Worm (Caenorhabditis elegans) whole organism, young adult: ENCODE results near the gene H01M10.1.

Experiments
- B0035.1 ChIP-seq: sonication (generic microtip); optimal IDR thresholded peaks from 2 replicates; lab custom pipeline; 2016; ENCODE audit warnings: missing genetic modification characterization, mild to moderate bottlenecking, missing compliant biosample characterization, missing genotype, missing genetic modification reagents
- F10E7.11 ChIP-seq: sonication (generic microtip); optimal IDR thresholded peaks from 2 replicates; lab custom pipeline; 2017; ENCODE audit warnings: mild to moderate bottlenecking, missing genetic modification characterization, moderate library complexity, missing compliant biosample characterization
- F23B12.7 ChIP-seq: sonication (generic microtip); optimal IDR thresholded peaks from 2 replicates; lab custom pipeline; 2017; ENCODE audit warnings: missing genetic modification characterization, mild to moderate bottlenecking, missing compliant biosample characterization, antibody characterized with exemption, moderate library complexity; ENCODE audit not compliant: insufficient read depth
- F33H1.4 ChIP-seq: fragments of 200-800 bp; sonication (Bioruptor generic); IDR thresholded peaks from 2 replicates; pipeline ENCODE4 v1.3.6; 2022; ENCODE audit warnings: missing genetic modification reagents, missing genetic modification characterization, missing compliant biosample characterization
- F52B5.7 ChIP-seq: sonication (generic microtip); optimal IDR thresholded peaks from 2 replicates; lab custom pipeline; 2016; ENCODE audit warnings: mild to moderate bottlenecking, missing genetic modification characterization, missing compliant biosample characterization
- F57A8.1 ChIP-seq: fragments of 200-800 bp; sonication (Bioruptor generic); optimal IDR thresholded peaks from 2 replicates; lab custom pipeline; 2018; ENCODE audit warnings: mild to moderate bottlenecking, missing genetic modification characterization, moderate library complexity, missing compliant biosample characterization
- F57C9.4 ChIP-seq: sonication (generic microtip); optimal IDR thresholded peaks from 2 replicates; lab custom pipeline; 2017; ENCODE audit warnings: mild to moderate bottlenecking, missing genetic modification characterization, missing compliant biosample characterization
- Y53G8AR.9 ChIP-seq: fragments of 200-800 bp; sonication (Bioruptor generic); conservative IDR thresholded peaks from 2 replicates; pipeline ENCODE4 v1.3.6; 2022; ENCODE audit warnings: missing genetic modification reagents, missing genetic modification characterization, missing compliant biosample characterization
- Y56A3A.18 ChIP-seq: fragments of 200-800 bp; sonication (Bioruptor generic); IDR thresholded peaks from 2 replicates; pipeline ENCODE4 v1.3.6; 2022; ENCODE audit warnings: missing genetic modification reagents, missing genetic modification characterization, missing compliant biosample characterization
- ZK185.1 ChIP-seq: sonication (generic microtip); optimal IDR thresholded peaks from 2 replicates; lab custom pipeline; 2016; ENCODE audit warnings: mild to moderate bottlenecking, missing genetic modification characterization, missing compliant biosample characterization; ENCODE audit not compliant: poor library complexity, severe bottlenecking
- atf-7 ChIP-seq: sonication (generic microtip); optimal IDR thresholded peaks from 2 replicates; lab custom pipeline; 2017; ENCODE audit warnings: mild to moderate bottlenecking, missing genetic modification characterization, missing compliant biosample characterization
- attf-3 ChIP-seq: fragments of 200-800 bp; sonication (Bioruptor generic); conservative IDR thresholded peaks from 2 replicates; pipeline ENCODE4 v1.3.6; 2022; ENCODE audit warnings: missing genetic modification reagents, missing genetic modification characterization, missing compliant biosample characterization
- cebp-2 ChIP-seq: fragments of 200-800 bp; sonication (Bioruptor generic); IDR thresholded peaks from 2 replicates; pipeline ENCODE4 v1.3.6; 2022; ENCODE audit warnings: missing genetic modification characterization, missing compliant biosample characterization
- ceh-58 ChIP-seq: fragments of 200-800 bp; sonication (Bioruptor generic); IDR thresholded peaks from 2 replicates; pipeline ENCODE4 v1.3.6; 2022; ENCODE audit warnings: missing genetic modification characterization, missing compliant biosample characterization
- ceh-91 ChIP-seq: fragments of 200-800 bp; sonication (Bioruptor generic); IDR thresholded peaks from 2 replicates; pipeline ENCODE4 v1.3.6; 2022; ENCODE audit warnings: missing genetic modification reagents, missing genetic modification characterization, missing compliant biosample characterization
- dpff-1 ChIP-seq: sonication (generic microtip); optimal IDR thresholded peaks from 2 replicates; lab custom pipeline; 2017; ENCODE audit warnings: mild to moderate bottlenecking, missing genetic modification characterization, missing compliant biosample characterization
- dpl-1 ChIP-seq: fragments of 150-350 bp; optimal IDR thresholded peaks from 2 replicates; lab custom pipeline; 2014; ENCODE audit warnings: missing biosample characterization, missing genetic modification reagents, missing genetic modification characterization
- ets-4 ChIP-seq: fragments of 200-800 bp; sonication (Bioruptor generic); optimal IDR thresholded peaks from 2 replicates; lab custom pipeline; 2018; ENCODE audit warnings: mild to moderate bottlenecking, missing genetic modification characterization, missing compliant biosample characterization
- fkh-3 ChIP-seq: sonication (generic microtip); optimal IDR thresholded peaks from 2 replicates; lab custom pipeline; 2016; ENCODE audit warnings: mild to moderate bottlenecking, missing genetic modification characterization, missing compliant biosample characterization
- hmg-20 ChIP-seq: fragments of 200-800 bp; sonication (Bioruptor generic); IDR thresholded peaks from 2 replicates; pipeline ENCODE4 v1.3.6; 2022; ENCODE audit warnings: missing genetic modification reagents, missing genetic modification characterization, missing compliant biosample characterization
- hsf-1 ChIP-seq: fragments of 200-800 bp; sonication (Bioruptor generic); IDR thresholded peaks from 2 replicates; pipeline ENCODE4 v1.3.6; 2022; ENCODE audit warnings: missing genetic modification reagents, missing genetic modification characterization, missing compliant biosample characterization
- lag-1 ChIP-seq: fragments of 200-800 bp; sonication (Bioruptor generic); IDR thresholded peaks from 2 replicates; pipeline ENCODE4 v1.3.6; 2022; ENCODE audit warnings: missing genetic modification reagents, missing genetic modification characterization, missing compliant biosample characterization
- let-607 ChIP-seq, 2 experiments: fragments of 200-800 bp in 1 of 2; sonication (Bioruptor generic) in 1 of 2; sonication (generic microtip) in 1 of 2; optimal IDR thresholded peaks; 2 replicates each; lab custom pipeline; 2016 to 2018; ENCODE audit warnings: mild to moderate bottlenecking in 2 of 2, missing compliant biosample characterization in 2 of 2, missing genetic modification characterization in 2 of 2, moderate library complexity in 2 of 2, missing genotype in 1 of 2
- lin-35 ChIP-seq, 3 experiments: fragments of 150-350 bp in 2 of 3; sonication (generic microtip) in 1 of 3; optimal IDR thresholded peaks; 2 replicates each; lab custom pipeline; 2014 to 2018; ENCODE audit warnings: missing biosample characterization in 3 of 3, missing genetic modification characterization in 3 of 3, missing genetic modification reagents in 3 of 3
- madf-8 ChIP-seq: fragments of 200-800 bp; sonication (Bioruptor generic); conservative IDR thresholded peaks from 2 replicates; pipeline ENCODE4 v1.3.6; 2022; ENCODE audit warnings: missing genetic modification reagents, missing genetic modification characterization, missing compliant biosample characterization
- mcd-1 ChIP-seq: fragments of 200-800 bp; sonication (Bioruptor generic); IDR thresholded peaks from 2 replicates; pipeline ENCODE4 v1.3.6; 2022; ENCODE audit warnings: missing genetic modification reagents, missing genetic modification characterization, missing compliant biosample characterization
- mel-28 ChIP-seq: sonication (generic microtip); optimal IDR thresholded peaks from 2 replicates; lab custom pipeline; 2016; ENCODE audit warnings: borderline replicate concordance, mild to moderate bottlenecking, missing genetic modification characterization, missing compliant biosample characterization
- mxl-1 ChIP-seq: sonication (generic microtip); optimal IDR thresholded peaks from 2 replicates; lab custom pipeline; 2016; ENCODE audit warnings: missing genetic modification characterization, missing compliant biosample characterization
- nfya-1 ChIP-seq: sonication (generic microtip); optimal IDR thresholded peaks from 2 replicates; lab custom pipeline; 2017; ENCODE audit warnings: antibody characterized with exemption, missing compliant biosample characterization, missing genetic modification characterization, borderline replicate concordance; ENCODE audit not compliant: insufficient read depth
- nhr-27 ChIP-seq: fragments of 200-800 bp; sonication (Bioruptor generic); optimal IDR thresholded peaks from 2 replicates; lab custom pipeline; 2018; ENCODE audit warnings: mild to moderate bottlenecking, missing genetic modification characterization, moderate library complexity, missing compliant biosample characterization
- nhr-80 ChIP-seq: sonication (generic microtip); optimal IDR thresholded peaks from 2 replicates; lab custom pipeline; 2016; ENCODE audit warnings: missing genetic modification characterization, missing compliant biosample characterization
- nhr-90 ChIP-seq: sonication (generic microtip); optimal IDR thresholded peaks from 2 replicates; lab custom pipeline; 2016; ENCODE audit warnings: missing genotype, mild to moderate bottlenecking, missing genetic modification characterization, missing compliant biosample characterization
- pbrm-1 ChIP-seq: fragments of 200-800 bp; sonication (Bioruptor generic); IDR thresholded peaks from 2 replicates; pipeline ENCODE4 v1.3.6; 2022; ENCODE audit warnings: missing genetic modification reagents, missing genetic modification characterization, missing compliant biosample characterization
- pha-4 ChIP-seq: fragments of 150-350 bp; sonication (generic microtip); optimal IDR thresholded peaks from 2 replicates; lab custom pipeline; 2014; ENCODE audit warnings: missing biosample characterization, missing genetic modification reagents, missing genetic modification characterization
- rcor-1 ChIP-seq: fragments of 200-800 bp; sonication (Bioruptor generic); IDR thresholded peaks from 2 replicates; pipeline ENCODE4 v1.3.6; 2022; ENCODE audit warnings: missing genetic modification reagents, missing genetic modification characterization, missing compliant biosample characterization
- sdz-38 ChIP-seq: sonication (generic microtip); optimal IDR thresholded peaks from 2 replicates; lab custom pipeline; 2016; ENCODE audit warnings: missing genotype, missing genetic modification characterization, missing compliant biosample characterization
- sea-2 ChIP-seq: fragments of 200-800 bp; sonication (Bioruptor generic); IDR thresholded peaks from 2 replicates; pipeline ENCODE4 v1.3.6; 2022; ENCODE audit warnings: missing genetic modification characterization, missing compliant biosample characterization
- snpc-3.4 ChIP-seq: sonication (generic microtip); optimal IDR thresholded peaks from 2 replicates; lab custom pipeline; 2017; ENCODE audit warnings: missing genetic modification characterization, mild to moderate bottlenecking, missing compliant biosample characterization, antibody characterized with exemption, moderate library complexity, missing genotype, missing genetic modification reagents
- somi-1 ChIP-seq: fragments of 200-800 bp; sonication (Bioruptor generic); optimal IDR thresholded peaks from 2 replicates; lab custom pipeline; 2018; ENCODE audit warnings: mild to moderate bottlenecking, missing genetic modification characterization, missing compliant biosample characterization
- tbp1 ChIP-seq: fragments of 200-800 bp; sonication (Bioruptor generic); optimal IDR thresholded peaks from 2 replicates; lab custom pipeline; 2018; ENCODE audit warnings: mild to moderate bottlenecking, missing genetic modification characterization, missing compliant biosample characterization
- tbx-9 ChIP-seq: sonication (generic microtip); optimal IDR thresholded peaks from 2 replicates; lab custom pipeline; 2016; ENCODE audit warnings: borderline replicate concordance, missing genetic modification characterization, inconsistent platforms, missing compliant biosample characterization
- tlf-1 ChIP-seq: fragments of 200-800 bp; sonication (Bioruptor generic); optimal IDR thresholded peaks from 2 replicates; lab custom pipeline; 2018; ENCODE audit warnings: mild to moderate bottlenecking, missing genetic modification characterization, missing compliant biosample characterization
- unc-130 ChIP-seq: sonication (generic microtip); optimal IDR thresholded peaks from 2 replicates; lab custom pipeline; 2016; ENCODE audit warnings: missing genetic modification reagents, missing genetic modification characterization, missing compliant biosample characterization
- xnd-1 ChIP-seq: sonication (generic microtip); optimal IDR thresholded peaks from 2 replicates; lab custom pipeline; 2016; ENCODE audit warnings: missing genotype, missing genetic modification reagents, missing genetic modification characterization, missing compliant biosample characterization
- zfh-2 ChIP-seq: fragments of 200-800 bp; sonication (Bioruptor generic); conservative IDR thresholded peaks from 2 replicates; pipeline ENCODE4 v1.3.6; 2022; ENCODE audit warnings: missing genetic modification reagents, missing genetic modification characterization, missing compliant biosample characterization
- zim-3 ChIP-seq: sonication (generic microtip); optimal IDR thresholded peaks from 2 replicates; lab custom pipeline; 2017; ENCODE audit warnings: mild to moderate bottlenecking, missing genetic modification characterization, moderate library complexity, missing compliant biosample characterization
- ztf-22 ChIP-seq: fragments of 200-800 bp; sonication (Bioruptor generic); optimal IDR thresholded peaks from 2 replicates; lab custom pipeline; 2018; ENCODE audit warnings: mild to moderate bottlenecking, missing genetic modification characterization, moderate library complexity, missing compliant biosample characterization
- ztf-3 ChIP-seq: fragments of 200-800 bp; sonication (Bioruptor generic); optimal IDR thresholded peaks from 2 replicates; lab custom pipeline; 2018; ENCODE audit warnings: mild to moderate bottlenecking, missing genetic modification characterization, missing compliant biosample characterization

Gene H01M10.1

DNA sequence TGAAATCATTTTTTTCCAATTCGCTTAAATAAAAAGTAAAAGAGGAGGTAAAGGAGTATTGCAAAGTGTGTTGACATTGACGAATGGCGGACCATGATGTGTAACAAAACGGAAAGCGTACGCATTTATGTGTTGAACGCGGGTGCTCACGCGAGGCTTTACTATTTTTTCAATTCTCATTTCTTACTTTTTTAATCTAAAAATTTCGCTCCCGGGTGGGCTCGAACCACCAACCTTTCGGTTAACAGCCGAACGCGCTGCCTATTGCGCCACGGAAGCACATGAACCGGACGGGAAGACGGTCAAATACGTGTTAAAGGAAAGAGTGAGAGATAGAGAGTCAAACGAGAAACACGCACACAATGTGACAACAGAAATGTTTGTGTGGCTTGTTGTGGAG, 31.1 kb downstream of the H01M10.1 start (continued):
- TF ChIP-seq somi-1 (GFP tag; lab: Kevin White, UChicago) (peak; percentile 29), F23B12.7 (tag; lab: Kevin White, UChicago) (peak; percentile 85), mel-28 (tag; lab: Kevin White, UChicago) (no peak), mxl-1 (tag; lab: Kevin White, UChicago) (peak; percentile 63), ceh-58 (no peak), hmg-20 (GFP tag; lab: Robert Waterston, UW) (peak; percentile 69; the same call in 1 of the 2 replicates), F52B5.7 (tag; lab: Kevin White, UChicago) (peak; percentile 60), ets-4 (peak; percentile 4), nhr-90 (tag; lab: Kevin White, UChicago) (peak; percentile 79), sea-2 (0 out of 2 replicates have a peak, but pooled peaks have one; percentile 53), cebp-2 (GFP tag; lab: Robert Waterston, UW) (no peak), hsf-1 (GFP tag; lab: Robert Waterston, UW) (no peak), Y53G8AR.9 (GFP tag; lab: Robert Waterston, UW) (no peak), F33H1.4 (GFP tag; lab: Robert Waterston, UW) (no peak), atf-7 (tag; lab: Kevin White, UChicago) (peak; percentile 55), zim-3 (tag; lab: Kevin White, UChicago) (peak; percentile 72), nhr-27 (tag; lab: Kevin White, UChicago) (no peak), ceh-91 (GFP tag; lab: Robert Waterston, UW) (0 out of 2 replicates have a peak, but pooled peaks have one; percentile 12), F10E7.11 (tag; lab: Kevin White, UChicago) (peak; percentile 23), F57A8.1 (GFP tag; lab: Kevin White, UChicago) (peak; percentile 59), let-607 (tag; optimal IDR thresholded peaks at IDR 0.05; lab: Kevin White, UChicago) (peak; percentile 22 to 43), lag-1 (GFP tag; lab: Robert Waterston, UW) (no peak), dpl-1 (GFP tag; lab: Kevin White, UChicago) (no peak), dpff-1 (tag; lab: Kevin White, UChicago) (no peak), snpc-3.4 (peak; percentile 34), unc-130 (GFP tag; lab: Kevin White, UChicago) (no peak), Y56A3A.18 (0 out of 2 replicates have a peak, but pooled peaks have one; percentile 9), nfya-1 (tag; lab: Kevin White, UChicago) (no peak), B0035.1 (tag; lab: Kevin White, UChicago) (peak; percentile 56), ZK185.1 (tag; lab: Kevin White, UChicago) (peak; percentile 82), rcor-1 (peak; percentile 51; the same call in 1 of the 2 replicates), madf-8 (GFP tag; lab: Robert Waterston, UW) (no peak), xnd-1 (tag; lab: Kevin White, UChicago) (no peak), lin-35 (GFP tag; optimal IDR thresholded peaks at IDR 0.05; lab: Kevin White, UChicago) (peak in 1 of 3 experiments; percentile 61), pha-4 (no peak), F57C9.4 (tag; lab: Kevin White, UChicago) (peak; percentile 25), zfh-2 (GFP tag; lab: Robert Waterston, UW) (0 out of 2 replicates have a peak, but pooled peaks have one; percentile 35), ztf-3 (no peak), nhr-80 (tag; lab: Kevin White, UChicago) (peak; percentile 35), tlf-1 (GFP tag; lab: Kevin White, UChicago) (peak; percentile 33), pbrm-1 (peak; percentile 69; the same call in 1 of the 2 replicates), attf-3 (GFP tag; lab: Robert Waterston, UW) (no peak), tbp1 (peak; percentile 94), fkh-3 (peak; percentile 51), tbx-9 (tag; lab: Kevin White, UChicago) (no peak), mcd-1 (GFP tag; lab: Robert Waterston, UW) (peak; percentile 54; the same call in 1 of the 2 replicates), sdz-38 (tag; lab: Kevin White, UChicago) (no peak), ztf-22 (GFP tag; lab: Kevin White, UChicago) (peak; percentile 42)
